Worm (Caenorhabditis elegans) whole organism, early embryonic: ENCODE results near the gene W08F4.1.
A peak's percentile ranks its signal among the peaks of the same experiment; 100 is the strongest.

Source experiments
- B0310.2 ChIP-seq: sonication (generic microtip); optimal IDR thresholded peaks from 2 replicates; lab custom pipeline; 2016; ENCODE audit warnings: mild to moderate bottlenecking, missing genetic modification characterization, missing compliant biosample characterization
- F13C5.2 ChIP-seq: sonication (generic microtip); optimal IDR thresholded peaks from 2 replicates; lab custom pipeline; 2017; ENCODE audit warnings: mild to moderate bottlenecking, missing genetic modification characterization, inconsistent platforms, missing compliant biosample characterization
- aly-1 ChIP-seq: sonication (generic microtip); optimal IDR thresholded peaks from 2 replicates; lab custom pipeline; 2016; ENCODE audit warnings: missing genetic modification characterization, missing compliant biosample characterization
- ama-1 ChIP-seq: fragments of 150-350 bp; optimal IDR thresholded peaks from 2 replicates; lab custom pipeline; 2014
- ceh-13 ChIP-seq: fragments of 200-800 bp; sonication (Bioruptor generic); optimal IDR thresholded peaks from 2 replicates; lab custom pipeline; 2018; ENCODE audit warnings: mild to moderate bottlenecking, missing genetic modification characterization, missing compliant biosample characterization
- ceh-36 ChIP-seq: sonication (generic microtip); optimal IDR thresholded peaks from 2 replicates; lab custom pipeline; 2016; ENCODE audit warnings: missing genetic modification characterization, inconsistent platforms, missing compliant biosample characterization
- ets-7 ChIP-seq: sonication (generic microtip); optimal IDR thresholded peaks from 2 replicates; lab custom pipeline; 2016; ENCODE audit warnings: missing genotype, missing genetic modification characterization, missing compliant biosample characterization
- flt-1 ChIP-seq: fragments of 200-800 bp; sonication (Bioruptor generic); IDR thresholded peaks from 2 replicates; pipeline ENCODE4 v1.3.6; 2022; ENCODE audit warnings: missing genetic modification characterization, missing compliant biosample characterization
- hmbx-1 ChIP-seq: sonication (generic microtip); optimal IDR thresholded peaks from 2 replicates; lab custom pipeline; 2016; ENCODE audit warnings: mild to moderate bottlenecking, missing genetic modification characterization, missing compliant biosample characterization
- hmg-4 ChIP-seq: fragments of 200-800 bp; sonication (Bioruptor generic); optimal IDR thresholded peaks from 2 replicates; lab custom pipeline; 2018; ENCODE audit warnings: mild to moderate bottlenecking, missing genetic modification characterization, missing compliant biosample characterization
- hnd-1 ChIP-seq: sonication (generic microtip); optimal IDR thresholded peaks from 2 replicates; lab custom pipeline; 2016; ENCODE audit warnings: missing genetic modification characterization, missing compliant biosample characterization
- pes-1 ChIP-seq: fragments of 200-800 bp; sonication (Bioruptor generic); IDR thresholded peaks from 2 replicates; pipeline ENCODE4 v1.3.6; 2022; ENCODE audit warnings: missing genetic modification reagents, missing genetic modification characterization, missing compliant biosample characterization
- scrt-1 ChIP-seq: fragments of 200-800 bp; sonication (Bioruptor generic); IDR thresholded peaks from 2 replicates; pipeline ENCODE4 v1.3.6; 2022; ENCODE audit warnings: missing genetic modification characterization, missing compliant biosample characterization
- sea-1 ChIP-seq: fragments of 200-800 bp; sonication (Bioruptor generic); conservative IDR thresholded peaks from 2 replicates; pipeline ENCODE4 v1.3.6; 2022; ENCODE audit warnings: missing genetic modification characterization, missing compliant biosample characterization
- tbx-11 ChIP-seq: fragments of 200-800 bp; sonication (Bioruptor generic); IDR thresholded peaks from 2 replicates; pipeline ENCODE4 v1.3.6; 2022; ENCODE audit warnings: missing genetic modification characterization, missing compliant biosample characterization
- tbx-37 ChIP-seq: fragments of 200-800 bp; sonication (Bioruptor generic); conservative IDR thresholded peaks from 2 replicates; pipeline ENCODE4 v1.3.6; 2022; ENCODE audit warnings: missing genetic modification reagents, missing genetic modification characterization, missing compliant biosample characterization
- tra-4 ChIP-seq: sonication (generic microtip); optimal IDR thresholded peaks from 2 replicates; lab custom pipeline; 2017; ENCODE audit warnings: missing genetic modification characterization, missing compliant biosample characterization

Gene W08F4.1

ce11 chrII:627205-627604 is 33.9 kb downstream of the W08F4.1 start, which contains the start of gene arrd-1:
TSS of gene arrd-1 (plus strand) at chrII:627505.
- TF ChIP-seq tbx-37: no peak
- TF ChIP-seq hmg-4: no peak

- TF ChIP-seq hmbx-1 (no peak), B0310.2 (no peak), scrt-1 (GFP tag; lab: Robert Waterston, UW) (no peak), tbx-37 (no peak), hnd-1 (no peak), F13C5.2 (tag; lab: Kevin White, UChicago) (no peak), ets-7 (no peak), ceh-36 (no peak), ceh-13 (GFP tag; lab: Kevin White, UChicago) (no peak), tbx-11 (no peak), pes-1 (GFP tag; lab: Robert Waterston, UW) (no peak), flt-1 (no peak), hmg-4 (no peak), sea-1 (GFP tag; lab: Robert Waterston, UW) (no peak), tra-4 (tag; lab: Kevin White, UChicago) (no peak), ama-1 (lab: Kevin White, UChicago) (no peak), aly-1 (tag; lab: Kevin White, UChicago) (no peak)
Observed at ce11 chrII:627913-628312, 34.6 kb downstream of the W08F4.1 start.

DNA sequence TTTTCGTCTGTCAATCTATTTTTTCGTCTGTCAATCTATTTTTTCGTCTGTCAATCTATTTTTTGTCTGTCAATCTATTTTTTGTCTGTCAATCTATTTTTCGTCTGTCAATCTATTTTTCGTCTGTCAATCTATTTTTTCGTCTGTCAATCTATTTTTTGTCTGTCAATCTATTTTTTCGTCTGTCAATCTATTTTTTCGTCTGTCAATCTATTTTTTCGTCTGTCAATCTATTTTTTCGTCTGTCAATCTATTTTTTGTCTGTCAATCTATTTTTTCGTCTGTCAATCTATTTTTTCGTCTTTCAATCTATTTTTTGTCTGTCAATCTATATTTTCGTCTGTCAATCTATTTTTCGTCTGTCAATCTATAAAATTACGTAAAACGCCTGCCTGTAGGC is 36.1 kb downstream of the W08F4.1 start:
- TF ChIP-seq tbx-11: 0 out of 2 replicates have a peak, but pooled peaks have one; percentile 46

- TF ChIP-seq aly-1 (tag; lab: Kevin White, UChicago) (no peak), flt-1 (no peak), ets-7 (no peak), hmbx-1 (no peak), ceh-13 (GFP tag; lab: Kevin White, UChicago) (no peak), tra-4 (tag; lab: Kevin White, UChicago) (no peak), hnd-1 (no peak), F13C5.2 (tag; lab: Kevin White, UChicago) (no peak), B0310.2 (no peak), sea-1 (GFP tag; lab: Robert Waterston, UW) (no peak), pes-1 (GFP tag; lab: Robert Waterston, UW) (no peak), hmg-4 (no peak), ama-1 (lab: Kevin White, UChicago) (no peak)
Observed at ce11 chrII:633984-634383, 40.7 kb downstream of the W08F4.1 start, which contains the start of gene T04B8.1. TSS of gene T04B8.1 (plus strand) at chrII:634284.

ce11 chrII:639467-639866 is 46.1 kb downstream of the W08F4.1 start, which contains the start of gene K07E8.6:
TSS of gene K07E8.6 (minus strand) at chrII:639567.
- no peak for TF ChIP-seq tbx-37
- TF ChIP-seq sea-1 (GFP tag; lab: Robert Waterston, UW): no peak
- TF ChIP-seq F13C5.2 (tag; lab: Kevin White, UChicago): no peak
- TF ChIP-seq flt-1: no peak
- no peak for TF ChIP-seq ceh-13 (GFP tag; lab: Kevin White, UChicago)
- no peak for TF ChIP-seq ets-7
- TF ChIP-seq B0310.2: no peak
- no peak for TF ChIP-seq pes-1 (GFP tag; lab: Robert Waterston, UW)
- TF ChIP-seq hmg-4: no peak
- no peak for TF ChIP-seq hnd-1
- no peak for TF ChIP-seq scrt-1 (GFP tag; lab: Robert Waterston, UW)
- TF ChIP-seq tbx-11: no peak
- no peak for TF ChIP-seq tra-4 (tag; lab: Kevin White, UChicago)
- no peak for TF ChIP-seq ama-1 (lab: Kevin White, UChicago)
- no peak for TF ChIP-seq aly-1 (tag; lab: Kevin White, UChicago)
- TF ChIP-seq ceh-36: no peak
- TF ChIP-seq hmbx-1: no peak
